Worm (Caenorhabditis elegans) whole organism, midembryonic: ENCODE results near the gene W07G1.7.
"Not testable (repeated sequence)": the region's sequence is repeated elsewhere in the genome, so short reads cannot be mapped to it uniquely, and the experiment has no call there.

ENCODE experiments used
- T22C8.4 ChIP-seq: fragments of 200-800 bp; sonication (Bioruptor generic); IDR thresholded peaks from 2 replicates; pipeline ENCODE4 v1.3.6; 2022; ENCODE audit warnings: missing genetic modification characterization, missing compliant biosample characterization
- cog-1 ChIP-seq: sonication (generic microtip); optimal IDR thresholded peaks from 2 replicates; lab custom pipeline; 2016; ENCODE audit warnings: missing genetic modification characterization, missing compliant biosample characterization
- flt-1 ChIP-seq: fragments of 200-800 bp; sonication (Bioruptor generic); IDR thresholded peaks from 2 replicates; pipeline ENCODE4 v1.3.6; 2022; ENCODE audit warnings: missing genetic modification characterization, missing compliant biosample characterization
- klf-2 ChIP-seq: fragments of 200-800 bp; sonication (Bioruptor generic); conservative IDR thresholded peaks from 2 replicates; pipeline ENCODE4 v1.3.6; 2022; ENCODE audit warnings: missing genetic modification reagents, missing genetic modification characterization, missing compliant biosample characterization
- med-1 ChIP-seq: sonication (generic microtip); optimal IDR thresholded peaks from 2 replicates; lab custom pipeline; 2017; ENCODE audit warnings: missing genetic modification characterization, mild to moderate bottlenecking, missing compliant biosample characterization, antibody characterized with exemption, missing genetic modification reagents; ENCODE audit not compliant: insufficient read depth
- ref-1 ChIP-seq: fragments of 200-800 bp; sonication (Bioruptor generic); conservative IDR thresholded peaks from 2 replicates; pipeline ENCODE4 v1.3.6; 2022; ENCODE audit warnings: missing genetic modification reagents, missing genetic modification characterization, missing compliant biosample characterization
- tab-1 ChIP-seq: fragments of 200-800 bp; sonication (Bioruptor generic); IDR thresholded peaks from 2 replicates; pipeline ENCODE4 v1.3.6; 2022; ENCODE audit warnings: missing genetic modification characterization, missing compliant biosample characterization
- ztf-23 ChIP-seq: fragments of 200-800 bp; sonication (Bioruptor generic); IDR thresholded peaks from 2 replicates; pipeline ENCODE4 v1.3.6; 2022; ENCODE audit warnings: missing genetic modification reagents, missing genetic modification characterization, missing compliant biosample characterization
- ztf-29 ChIP-seq: fragments of 200-800 bp; sonication (Bioruptor generic); IDR thresholded peaks from 2 replicates; pipeline ENCODE4 v1.3.6; 2022; ENCODE audit warnings: missing genetic modification reagents, missing genetic modification characterization, missing compliant biosample characterization

Gene W07G1.7

DNA sequence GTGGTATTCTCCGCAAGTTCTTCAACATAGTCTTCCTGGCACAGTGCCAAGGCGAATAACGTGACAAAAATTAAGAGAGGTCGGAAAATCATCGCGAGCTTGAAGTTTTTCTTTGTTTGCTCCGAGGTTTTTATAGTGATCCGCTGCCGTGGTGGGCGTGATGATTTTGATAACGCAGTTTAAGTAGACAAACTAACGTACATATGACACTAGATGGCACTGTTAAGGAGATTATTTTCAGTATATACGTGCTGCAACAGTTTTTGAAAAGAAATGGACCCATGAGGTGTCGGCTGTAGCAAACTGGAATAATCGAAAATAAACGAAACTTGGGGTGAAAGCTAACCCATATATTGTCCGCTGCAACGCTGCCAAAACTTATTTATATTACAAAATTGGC, 36.1 kb upstream of the W07G1.7 start, which contains the start of gene F01D5.5:
Gene F01D5.5, minus strand, starts transcription at position 101 of the 400 bp plus-strand sequence.
- no peak for TF ChIP-seq ref-1 (GFP tag; lab: Robert Waterston, UW)
- no peak for TF ChIP-seq klf-2 (GFP tag; lab: Robert Waterston, UW)
- no peak for TF ChIP-seq T22C8.4 (GFP tag; lab: Robert Waterston, UW)
- no peak for TF ChIP-seq ztf-23 (GFP tag; lab: Robert Waterston, UW)
- TF ChIP-seq flt-1: no peak

- not testable (repeated sequence) for TF ChIP-seq ztf-23 (GFP tag; lab: Robert Waterston, UW); ref-1 (GFP tag; lab: Robert Waterston, UW); flt-1
These were observed 33.9 kb upstream of the W07G1.7 start, which contains the start of gene F01D5.3 for ce11 chrII:14000044-14000443. Gene F01D5.3, minus strand, starts transcription at chrII:14000144.

- TF ChIP-seq ztf-23 (GFP tag; lab: Robert Waterston, UW): no peak
- TF ChIP-seq T22C8.4 (GFP tag; lab: Robert Waterston, UW): no peak
- no peak for TF ChIP-seq klf-2 (GFP tag; lab: Robert Waterston, UW)
- no peak for TF ChIP-seq ref-1 (GFP tag; lab: Robert Waterston, UW)
- no peak for TF ChIP-seq ztf-29 (GFP tag; lab: Robert Waterston, UW)
- TF ChIP-seq med-1 (GFP tag; lab: Kevin White, UChicago): no peak
- TF ChIP-seq cog-1 (tag; lab: Kevin White, UChicago): no peak
- TF ChIP-seq tab-1 (GFP tag; lab: Robert Waterston, UW): no peak
- TF ChIP-seq flt-1: no peak
These were observed 32.8 kb upstream of the W07G1.7 start, which contains the start of gene F01D5.2 for ce11 chrII:13998964-13999363. Gene F01D5.2, minus strand, starts transcription at chrII:13999064.

DNA sequence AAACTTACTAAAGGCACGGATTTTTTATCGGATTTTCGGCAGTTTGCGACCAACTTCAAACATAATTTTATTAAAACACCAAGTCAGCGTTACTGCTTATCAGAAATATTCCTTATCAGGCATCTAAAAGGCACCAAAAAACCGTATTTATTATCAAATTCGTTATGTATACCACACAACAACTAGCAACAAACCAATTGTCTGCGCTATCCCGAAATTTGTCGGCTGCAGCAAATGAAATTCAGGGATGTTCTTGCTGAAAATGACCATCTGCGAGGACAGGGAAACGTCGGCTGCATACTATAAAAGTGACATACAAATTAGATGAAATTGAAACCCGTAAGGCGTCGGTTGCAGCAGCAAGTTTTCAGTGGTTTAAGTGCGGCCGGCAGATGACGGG, 31.8 kb upstream of the W07G1.7 start:
- TF ChIP-seq ztf-23 (GFP tag; lab: Robert Waterston, UW): no peak
- no peak for TF ChIP-seq tab-1 (GFP tag; lab: Robert Waterston, UW)
- no peak for TF ChIP-seq ztf-29 (GFP tag; lab: Robert Waterston, UW)
- TF ChIP-seq flt-1: no peak
- no peak for TF ChIP-seq cog-1 (tag; lab: Kevin White, UChicago)
- no peak for TF ChIP-seq klf-2 (GFP tag; lab: Robert Waterston, UW)
- no peak for TF ChIP-seq med-1 (GFP tag; lab: Kevin White, UChicago)
- TF ChIP-seq T22C8.4 (GFP tag; lab: Robert Waterston, UW): no peak
- no peak for TF ChIP-seq ref-1 (GFP tag; lab: Robert Waterston, UW)

DNA sequence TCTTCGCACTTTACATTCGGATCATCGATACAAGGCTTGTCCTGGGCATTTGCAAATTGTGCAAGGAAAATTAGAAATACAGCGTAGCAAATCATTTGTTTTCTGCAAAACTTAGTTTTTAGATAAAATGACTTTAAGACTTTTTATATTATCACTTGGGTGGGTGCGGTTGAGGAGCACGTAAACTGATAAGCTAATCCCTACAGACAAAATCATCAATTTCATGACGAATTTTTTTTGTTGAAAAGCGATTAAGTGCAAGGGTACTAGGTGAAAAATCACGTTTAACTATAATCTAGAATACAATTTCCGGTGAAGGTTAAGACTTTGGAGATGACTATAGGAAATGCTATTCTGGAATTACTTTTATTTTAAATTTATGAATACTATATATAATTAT, 31.3 kb upstream of the W07G1.7 start, which contains the start of gene F01D5.1:
Gene F01D5.1, minus strand, starts transcription at position 105 of the 400 bp plus-strand sequence.
- no peak for TF ChIP-seq T22C8.4 (GFP tag; lab: Robert Waterston, UW)
- TF ChIP-seq klf-2 (GFP tag; lab: Robert Waterston, UW): no peak
- TF ChIP-seq ztf-29 (GFP tag; lab: Robert Waterston, UW): no peak
- TF ChIP-seq tab-1 (GFP tag; lab: Robert Waterston, UW): no peak
- TF ChIP-seq flt-1: no peak
- TF ChIP-seq ztf-23 (GFP tag; lab: Robert Waterston, UW): no peak
- no peak for TF ChIP-seq med-1 (GFP tag; lab: Kevin White, UChicago)
- TF ChIP-seq ref-1 (GFP tag; lab: Robert Waterston, UW): no peak
- TF ChIP-seq cog-1 (tag; lab: Kevin White, UChicago): no peak

DNA sequence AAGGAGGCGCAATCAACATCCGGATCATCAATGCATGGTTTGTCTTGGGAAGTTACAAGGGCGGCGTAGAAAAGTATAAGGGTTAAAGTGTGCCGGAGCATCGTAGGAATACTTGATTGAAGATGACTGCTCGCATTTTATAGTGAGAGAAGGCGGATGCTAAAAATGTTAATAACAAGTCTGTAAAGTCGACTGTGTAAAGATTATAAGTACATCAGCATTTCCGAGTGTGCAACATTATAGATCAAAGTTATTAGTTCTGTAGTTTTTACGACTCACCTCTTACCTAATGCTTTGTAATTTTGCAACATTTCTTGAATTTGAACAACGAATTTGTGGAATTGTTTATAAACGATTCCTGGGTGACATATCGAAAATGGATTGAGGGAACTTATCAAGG, 28.8 kb upstream of the W07G1.7 start, which contains the start of gene Y39G8B.7:
Gene Y39G8B.7, minus strand, starts transcription at position 101 of the 400 bp plus-strand sequence.
- TF ChIP-seq flt-1: no peak

DNA sequence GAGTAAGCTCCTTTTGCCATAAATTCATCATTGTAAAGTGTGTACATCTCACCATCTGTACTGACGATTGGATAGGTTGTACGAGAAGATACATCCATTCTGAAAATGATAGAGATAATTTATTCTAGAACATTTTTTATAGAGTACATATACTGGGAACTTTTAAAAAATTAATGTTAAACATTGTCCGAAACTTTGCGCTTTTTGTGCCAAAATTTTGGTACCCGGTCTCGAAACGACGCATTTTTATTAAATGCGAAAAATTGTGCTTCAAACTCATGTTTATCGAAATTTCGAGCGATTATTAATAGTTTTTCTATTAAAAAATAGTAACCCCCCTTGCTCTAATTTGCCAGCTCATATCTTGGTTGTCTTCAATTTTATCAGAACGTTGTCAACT, 25.6 kb upstream of the W07G1.7 start, which contains the start of gene Y39G8B.5:
Gene Y39G8B.5, minus strand, starts transcription at position 101 of the 400 bp plus-strand sequence.
- no peak for TF ChIP-seq ztf-23 (GFP tag; lab: Robert Waterston, UW)
- no peak for TF ChIP-seq cog-1 (tag; lab: Kevin White, UChicago)
- TF ChIP-seq klf-2 (GFP tag; lab: Robert Waterston, UW): no peak
- no peak for TF ChIP-seq flt-1
- TF ChIP-seq med-1 (GFP tag; lab: Kevin White, UChicago): no peak
- no peak for TF ChIP-seq T22C8.4 (GFP tag; lab: Robert Waterston, UW)
- TF ChIP-seq ref-1 (GFP tag; lab: Robert Waterston, UW): no peak

- TF ChIP-seq ztf-29 (GFP tag; lab: Robert Waterston, UW) (no peak), med-1 (GFP tag; lab: Kevin White, UChicago) (no peak), cog-1 (tag; lab: Kevin White, UChicago) (no peak), ztf-23 (GFP tag; lab: Robert Waterston, UW) (no peak), flt-1 (no peak), tab-1 (GFP tag; lab: Robert Waterston, UW) (no peak), ref-1 (GFP tag; lab: Robert Waterston, UW) (no peak), T22C8.4 (GFP tag; lab: Robert Waterston, UW) (no peak), klf-2 (GFP tag; lab: Robert Waterston, UW) (no peak)
These were observed 18.4 kb upstream of the W07G1.7 start, which contains the start of gene sre-47 for ce11 chrII:13984551-13984950. Gene sre-47, minus strand, starts transcription at chrII:13984651.

- TF ChIP-seq T22C8.4 (GFP tag; lab: Robert Waterston, UW): no peak
- TF ChIP-seq ref-1 (GFP tag; lab: Robert Waterston, UW): no peak
- no peak for TF ChIP-seq ztf-29 (GFP tag; lab: Robert Waterston, UW)
- TF ChIP-seq flt-1: no peak
- TF ChIP-seq med-1 (GFP tag; lab: Kevin White, UChicago): no peak
- TF ChIP-seq tab-1 (GFP tag; lab: Robert Waterston, UW): no peak
- TF ChIP-seq ztf-23 (GFP tag; lab: Robert Waterston, UW): no peak
- no peak for TF ChIP-seq cog-1 (tag; lab: Kevin White, UChicago)
- TF ChIP-seq klf-2 (GFP tag; lab: Robert Waterston, UW): no peak
These were observed 16.8 kb upstream of the W07G1.7 start, which contains the start of the genes Y39G8B.13 and Y39G8B.10 for ce11 chrII:13982923-13983322. Gene Y39G8B.13, minus strand, starts transcription at chrII:13983047. Gene Y39G8B.10, minus strand, starts transcription at chrII:13983115.
